Fruit fly (Drosophila melanogaster) whole organism, prepupa: Measurements from ENCODE around the gene CG6277.

ENCODE experiments used
- CG16779 ChIP-seq: fragments of 200-800 bp; sonication (Bioruptor generic); optimal IDR thresholded peaks from 3 replicates; lab custom pipeline; 2017; ENCODE audit warnings: missing biosample characterization, mild to moderate bottlenecking, missing genetic modification characterization
- CG8119 ChIP-seq: fragments of 200-800 bp; sonication (Bioruptor generic); IDR thresholded peaks from 3 replicates; pipeline ENCODE4 v1.3.6; 2022; ENCODE audit warnings: missing biosample characterization, missing genetic modification characterization
- svp ChIP-seq: fragments of 200-800 bp; sonication (Bioruptor generic); peaks from one replicate; lab custom pipeline; 2016; ENCODE audit warnings: missing biosample characterization, missing genetic modification characterization

- TF ChIP-seq CG16779 (tag; lab: Kevin White, UChicago): no peak
- no peak for TF ChIP-seq svp
- no peak for TF ChIP-seq CG8119 (GFP tag; lab: Robert Waterston, UW)
Measured at dm6 chr3R:26994532-26994931, 28.5 kb downstream of the CG6277 start, which contains the start of gene TwdlC.
